Worm (Caenorhabditis elegans): ENCODE measurements around the gene C25G4.17.

DNA sequence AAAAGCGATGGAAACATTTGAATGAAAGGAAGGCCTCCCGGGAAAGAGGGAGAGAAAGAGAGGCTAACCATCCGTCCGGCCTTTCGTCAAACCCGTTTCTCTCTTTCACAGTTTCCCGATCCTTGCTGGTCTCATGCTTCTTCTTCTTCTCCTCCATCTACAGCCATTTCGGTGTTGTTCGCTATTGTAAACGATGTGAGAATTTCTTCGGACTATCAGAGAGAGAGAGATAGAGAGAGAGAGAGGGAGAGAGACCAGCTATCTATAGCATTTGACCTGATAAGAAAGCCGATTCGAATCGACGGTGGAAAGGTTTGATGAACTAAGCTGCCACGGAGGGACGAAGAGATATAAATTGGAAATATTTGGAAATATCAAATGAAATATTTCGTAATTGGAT, 38.4 kb upstream of the C25G4.17 start:
- TF ChIP-seq Y116A8C.19 (tag; optimal IDR thresholded peaks at IDR 0.05; ENCODE audit: borderline replicate concordance) (no peak), tbx-2 (tag; optimal IDR thresholded peaks at IDR 0.05) (no peak), ztf-11 (tag; optimal IDR thresholded peaks at IDR 0.05) (no peak), nhr-71 (tag; optimal IDR thresholded peaks at IDR 0.05) (no peak), lin-13 (GFP tag; optimal IDR thresholded peaks at IDR 0.05) (no peak), zag-1 (tag; optimal IDR thresholded peaks at IDR 0.05) (no peak)
